Worm (Caenorhabditis elegans): ENCODE measurements around the gene cal-5.

cal-5 gene

DNA sequence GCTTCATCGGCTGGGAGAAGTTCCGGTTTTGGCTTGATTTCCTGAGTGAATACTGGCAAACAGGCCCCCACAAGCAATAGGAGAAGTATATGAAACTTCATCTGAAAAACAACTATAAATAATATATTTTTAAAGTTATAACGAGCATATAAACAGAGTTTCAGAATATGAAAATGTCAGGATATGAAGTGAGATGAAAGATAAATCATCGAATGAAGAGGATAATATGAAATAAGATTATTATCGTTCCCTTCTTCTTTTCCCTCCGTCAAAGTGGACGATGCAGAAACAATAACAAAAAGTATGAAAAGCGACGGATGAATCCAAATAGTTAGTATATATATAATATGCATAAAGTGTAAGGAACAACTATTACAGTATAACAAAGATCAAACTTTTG, 19.2 kb upstream of the cal-5 start, which contains the start of gene acn-1:
acn-1 (minus strand) TSS at position 101 of the 400 bp plus-strand sequence.
- TF ChIP-seq Y79H2A.3 (GFP tag; conservative IDR thresholded peaks at IDR 0.05) (no peak), B0261.1 (tag; optimal IDR thresholded peaks at IDR 0.05) (no peak), dpl-1 (GFP tag; optimal IDR thresholded peaks at IDR 0.05) (no peak), tlf-1 (GFP tag; optimal IDR thresholded peaks at IDR 0.05) (no peak), nfya-2 (GFP tag; IDR thresholded peaks at IDR 0.05) (no peak), mes-4 (tag; optimal IDR thresholded peaks at IDR 0.05) (no peak)

DNA sequence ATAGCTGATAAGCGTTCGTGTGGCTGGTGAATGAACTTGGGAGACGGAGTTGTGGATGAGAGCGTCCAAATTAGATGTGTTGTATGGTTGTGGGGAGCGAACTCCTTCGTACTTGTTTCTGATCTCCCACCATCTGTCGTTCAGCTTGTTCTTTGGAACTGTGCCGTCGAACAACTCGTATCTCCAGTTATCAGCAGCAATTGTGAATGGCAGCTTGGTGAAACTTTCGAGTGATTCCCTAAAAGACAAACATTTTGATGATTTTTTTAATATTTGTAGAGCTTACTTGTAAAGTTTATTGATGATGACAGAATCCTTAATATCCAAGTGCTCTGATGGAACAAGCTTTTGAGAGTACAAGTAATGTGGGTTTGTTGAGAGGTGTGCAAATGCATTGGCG, 16.2 kb upstream of the cal-5 start:
- TF ChIP-seq cebp-2 (GFP tag; IDR thresholded peaks at IDR 0.05) (no peak), nhr-80 (tag; optimal IDR thresholded peaks at IDR 0.05) (peak; percentile 65)

DNA sequence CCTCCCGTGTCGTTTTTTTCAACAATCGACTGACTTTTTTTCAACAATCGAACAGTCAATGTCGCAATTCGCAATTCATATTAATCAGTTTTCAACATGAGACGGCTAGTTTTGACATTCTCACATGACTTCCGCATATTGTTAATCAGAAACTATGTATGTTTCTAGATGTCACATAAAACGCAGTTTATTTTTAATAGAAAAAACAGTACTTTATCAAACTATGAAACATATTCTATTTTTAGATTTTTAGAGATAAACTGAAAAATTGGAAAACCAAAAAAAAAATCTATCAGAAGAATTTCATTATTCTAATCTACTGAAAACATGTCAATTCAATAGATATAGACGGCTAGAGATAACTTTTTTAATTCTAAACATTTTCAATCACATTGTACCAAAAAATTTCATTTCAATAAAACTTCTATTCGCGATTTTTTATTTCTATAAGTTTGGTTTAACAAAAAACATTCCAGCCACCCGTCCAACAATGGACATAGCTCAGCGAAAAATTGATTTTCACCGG, 9.7 kb upstream of the cal-5 start, which contains the start of gene pnk-4:
pnk-4 (plus strand) TSS at position 476 of the 526 bp plus-strand sequence.
- TF ChIP-seq C06A6.2 (GFP tag; conservative IDR thresholded peaks at IDR 0.05) (no peak), mel-28 (tag; optimal IDR thresholded peaks at IDR 0.05; ENCODE audit: borderline replicate concordance) (no peak), lir-1 (GFP tag; conservative IDR thresholded peaks at IDR 0.05) (no peak)

ce11 chrX:5086212-5086611, 8.5 kb upstream of the cal-5 start:
- TF ChIP-seq hmg-1.2 (GFP tag; IDR thresholded peaks at IDR 0.05) (peak; percentile 44; the same call in 1 of the 2 replicates), rpc-1 (optimal IDR thresholded peaks at IDR 0.05) (no peak), rpc-1 (tag; optimal IDR thresholded peaks at IDR 0.05) (no peak)

- TF ChIP-seq ztf-3 (GFP tag; optimal IDR thresholded peaks at IDR 0.05) (peak; percentile 76), F55B11.4 (tag; optimal IDR thresholded peaks at IDR 0.05; ENCODE audit: borderline replicate concordance, insufficient read depth) (no peak), cebp-1 (GFP tag; IDR thresholded peaks at IDR 0.05) (peak; percentile 59; the same call in 1 of the 2 replicates), cebp-1 (tag; optimal IDR thresholded peaks at IDR 0.05) (peak; percentile 83), fkh-3 (tag; optimal IDR thresholded peaks at IDR 0.05) (peak; percentile 74), akir-1 (GFP tag; optimal IDR thresholded peaks at IDR 0.05) (no peak), athp-1 (tag; optimal IDR thresholded peaks at IDR 0.05) (peak; percentile 65), Y56A3A.18 (GFP tag; IDR thresholded peaks at IDR 0.05) (peak; percentile 61; the same call in 1 of the 2 replicates), pbrm-1 (GFP tag; IDR thresholded peaks at IDR 0.05) (peak; percentile 92), hlh-26 (GFP tag; conservative IDR thresholded peaks at IDR 0.05) (no peak), pha-4 (tag; optimal IDR thresholded peaks at IDR 0.05) (no peak), hmg-1.2 (GFP tag; IDR thresholded peaks at IDR 0.05) (peak; percentile 86), madf-8 (GFP tag; conservative IDR thresholded peaks at IDR 0.05) (no peak; the same call in 1 of the 2 replicates), ztf-28 (GFP tag; IDR thresholded peaks at IDR 0.05) (peak; percentile 74; the same call in 1 of the 2 replicates), dpl-1 (GFP tag; optimal IDR thresholded peaks at IDR 0.05) (peak; percentile 23), aptf-3 (GFP tag; IDR thresholded peaks at IDR 0.05) (peak; percentile 86; the same call in 1 of the 2 replicates), hsf-1 (GFP tag; IDR thresholded peaks at IDR 0.05) (0 out of 2 replicates have a peak, but pooled peaks have one; percentile 45), ccch-3 (GFP tag; optimal IDR thresholded peaks at IDR 0.05) (no peak), F23B12.7 (tag; optimal IDR thresholded peaks at IDR 0.05; ENCODE audit: insufficient read depth) (peak; percentile 34), F37B4.10 (GFP tag; IDR thresholded peaks at IDR 0.05) (no peak), lin-35 (GFP tag; optimal IDR thresholded peaks at IDR 0.05) (peak in 1 of 3 experiments; percentile 82), K12H6.12 (tag; optimal IDR thresholded peaks at IDR 0.05) (peak; percentile 81), sdz-38 (tag; optimal IDR thresholded peaks at IDR 0.05) (no peak), hmg-20 (GFP tag; IDR thresholded peaks at IDR 0.05) (peak; percentile 64), nfyb-1 (GFP tag; IDR thresholded peaks at IDR 0.05) (peak; percentile 92), ztf-25 (GFP tag; IDR thresholded peaks at IDR 0.05) (peak; percentile 92), rec-8 (tag; optimal IDR thresholded peaks at IDR 0.05) (peak; percentile 64 to 93), F57A8.1 (GFP tag; optimal IDR thresholded peaks at IDR 0.05) (peak; percentile 73), lsy-27 (tag; optimal IDR thresholded peaks at IDR 0.05; ENCODE audit: borderline replicate concordance, insufficient read depth) (peak; percentile 76)
Observed at ce11 chrX:5085465-5085864, 7.7 kb upstream of the cal-5 start.
